Worm (Caenorhabditis elegans): Measurements from ENCODE around the gene srh-166.
"Not testable (repeated sequence)": the region's sequence is repeated elsewhere in the genome, so short reads cannot be mapped to it uniquely, and the experiment has no call there.

srh-166 gene

DNA sequence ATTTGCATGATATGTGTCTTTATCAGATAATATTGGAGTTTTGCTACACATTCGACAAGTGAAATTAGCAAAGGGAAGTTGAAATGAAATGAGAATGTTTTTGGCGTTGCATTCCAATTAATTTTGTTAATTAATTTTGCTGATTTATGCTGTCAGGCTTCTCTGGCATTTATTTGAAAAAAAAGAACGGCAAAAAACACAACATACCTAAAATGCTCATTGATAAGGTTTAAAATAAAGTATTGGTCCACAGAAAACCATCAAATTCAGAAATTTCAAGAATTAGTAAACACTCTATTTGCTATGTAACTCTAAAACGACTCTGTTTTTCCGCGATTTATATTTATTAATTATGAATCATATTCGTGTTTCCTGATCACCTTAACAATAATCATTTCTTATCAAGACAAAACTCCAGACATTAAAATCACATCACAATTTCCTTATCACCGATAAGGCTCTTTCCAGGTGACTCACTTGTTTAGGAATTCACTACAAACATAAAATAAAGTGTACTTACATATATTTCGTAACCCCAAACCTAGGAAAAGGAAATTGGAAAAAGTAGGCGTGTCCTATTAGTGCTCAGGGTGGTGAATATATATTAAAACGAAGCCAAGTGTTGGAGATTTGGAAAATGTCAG lies at the start of gene srh-166, which contains the start of gene Y38H6C.24:
Gene srh-166, minus strand, starts transcription at position 51 of the 644 bp plus-strand sequence.
Gene Y38H6C.24, plus strand, starts transcription at position 620 of the 644 bp plus-strand sequence.
- TF ChIP-seq W03F9.2 (tag; optimal IDR thresholded peaks at IDR 0.05) (no peak), dao-5 (tag; optimal IDR thresholded peaks at IDR 0.05) (no peak), him-1 (tag; optimal IDR thresholded peaks at IDR 0.05) (no peak)

DNA sequence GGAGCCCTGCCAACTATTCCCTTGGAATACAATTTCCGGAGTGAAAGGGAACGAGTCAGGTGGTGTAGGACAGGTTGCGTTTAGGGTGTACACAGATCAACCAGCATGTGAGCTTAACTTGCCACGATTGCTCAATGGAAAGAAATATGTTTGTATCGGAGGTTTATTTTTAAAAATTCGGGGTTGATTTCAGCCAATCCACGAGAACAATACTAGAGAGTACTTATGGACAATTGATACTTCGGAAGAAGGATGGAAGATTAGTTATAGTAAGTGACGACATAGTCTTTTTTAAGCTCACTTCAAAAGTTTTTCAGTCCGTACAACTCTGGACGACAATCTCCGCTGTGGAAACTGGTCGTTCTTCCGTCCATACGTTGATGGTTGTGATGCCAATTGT lies 49.2 kb upstream of the srh-166 start:
- TF ChIP-seq him-1 (tag; optimal IDR thresholded peaks at IDR 0.05) (no peak), W03F9.2 (tag; optimal IDR thresholded peaks at IDR 0.05) (no peak), dao-5 (tag; optimal IDR thresholded peaks at IDR 0.05) (no peak)

DNA sequence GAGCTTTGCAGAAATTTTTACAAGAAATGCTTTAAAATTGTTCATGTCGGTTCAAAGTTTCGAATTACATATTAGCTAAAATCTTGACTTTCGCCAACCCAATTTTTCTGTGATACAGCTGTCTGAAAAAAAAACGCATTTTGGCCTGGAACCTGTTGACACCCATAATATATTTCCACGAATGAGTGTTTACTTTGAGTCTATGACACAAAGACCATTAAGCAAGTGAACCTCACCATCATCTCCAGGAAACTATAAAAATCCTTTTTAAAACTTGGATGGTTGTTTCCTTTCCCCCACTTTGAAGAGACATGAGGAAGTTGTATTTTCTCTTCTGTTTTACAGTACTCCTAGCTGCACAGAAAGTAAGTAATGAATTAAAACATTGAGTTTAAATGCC lies 48.6 kb upstream of the srh-166 start, which contains the start of gene clec-263:
Gene clec-263, plus strand, starts transcription at position 301 of the 400 bp plus-strand sequence.
- TF ChIP-seq him-1 (tag; optimal IDR thresholded peaks at IDR 0.05) (no peak), W03F9.2 (tag; optimal IDR thresholded peaks at IDR 0.05) (no peak), dao-5 (tag; optimal IDR thresholded peaks at IDR 0.05) (no peak)

DNA sequence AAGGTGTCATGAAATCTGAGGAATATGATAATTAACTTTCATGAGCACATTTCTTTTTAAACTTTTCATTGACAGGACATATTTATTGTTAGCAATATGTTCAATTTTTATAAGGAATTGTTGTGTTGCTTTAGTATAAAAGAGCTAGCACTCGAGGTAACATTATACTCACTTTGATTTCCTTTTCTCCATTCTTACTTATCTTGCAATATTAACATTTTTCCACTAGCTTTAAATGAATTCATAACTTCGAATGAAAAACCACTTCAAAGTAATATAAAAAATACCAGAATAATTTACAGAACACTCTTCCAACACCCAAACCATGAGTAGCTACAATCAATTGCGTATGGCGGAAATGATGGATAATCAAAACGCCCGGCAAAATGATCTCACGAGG lies 47.7 kb upstream of the srh-166 start, which contains the start of gene F26F2.5:
Gene F26F2.5, plus strand, starts transcription at position 301 of the 400 bp plus-strand sequence.
- no peak for TF ChIP-seq dao-5 (tag; optimal IDR thresholded peaks at IDR 0.05)
- no peak for TF ChIP-seq him-1 (tag; optimal IDR thresholded peaks at IDR 0.05)
- no peak for TF ChIP-seq W03F9.2 (tag; optimal IDR thresholded peaks at IDR 0.05)

DNA sequence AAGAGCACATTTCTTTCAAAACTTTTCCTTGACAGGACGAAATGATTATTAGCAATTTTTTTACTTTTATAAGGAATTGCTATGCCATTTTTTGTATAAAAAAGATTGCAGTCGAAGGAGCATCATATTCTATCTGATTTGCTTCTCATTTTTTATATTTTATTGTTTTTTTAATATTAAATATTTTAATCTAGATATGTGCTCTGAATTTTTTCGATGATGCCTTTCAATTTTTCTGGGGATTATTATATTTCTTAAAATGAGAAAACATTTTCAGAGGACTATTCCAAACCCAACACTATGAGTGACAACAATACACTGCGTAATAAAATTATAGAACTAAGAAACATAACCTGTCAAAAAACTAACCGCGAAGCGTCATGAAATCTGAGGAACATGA lies 43.3 kb upstream of the srh-166 start, which contains the start of gene F26F2.4:
Gene F26F2.4, plus strand, starts transcription at position 301 of the 400 bp plus-strand sequence.
- TF ChIP-seq him-1, W03F9.2, dao-5 (tag; optimal IDR thresholded peaks at IDR 0.05): not testable (repeated sequence)

DNA sequence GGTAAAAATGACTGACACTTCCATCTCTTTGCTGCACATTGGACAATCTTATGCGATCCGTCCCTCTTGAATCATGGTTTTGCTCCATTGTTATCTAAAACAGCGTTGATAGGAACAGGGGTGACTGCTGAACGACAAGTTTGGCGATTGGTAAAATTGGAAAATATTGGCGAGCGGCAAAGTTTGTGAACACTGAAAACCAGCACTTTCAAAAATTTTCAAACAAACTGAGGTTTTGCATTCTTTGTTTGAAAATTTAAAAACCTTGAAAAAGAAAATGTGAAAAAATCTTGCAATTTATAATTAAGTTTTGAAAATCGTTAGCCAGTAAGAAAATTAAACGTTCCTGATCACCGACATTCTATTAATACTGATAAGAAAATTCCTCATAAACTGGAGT lies 40.8 kb upstream of the srh-166 start, which contains the start of gene F26F2.3:
Gene F26F2.3, minus strand, starts transcription at position 101 of the 400 bp plus-strand sequence.
- no peak for TF ChIP-seq W03F9.2 (tag; optimal IDR thresholded peaks at IDR 0.05)
- TF ChIP-seq dao-5 (tag; optimal IDR thresholded peaks at IDR 0.05): no peak
- TF ChIP-seq him-1 (tag; optimal IDR thresholded peaks at IDR 0.05): no peak

DNA sequence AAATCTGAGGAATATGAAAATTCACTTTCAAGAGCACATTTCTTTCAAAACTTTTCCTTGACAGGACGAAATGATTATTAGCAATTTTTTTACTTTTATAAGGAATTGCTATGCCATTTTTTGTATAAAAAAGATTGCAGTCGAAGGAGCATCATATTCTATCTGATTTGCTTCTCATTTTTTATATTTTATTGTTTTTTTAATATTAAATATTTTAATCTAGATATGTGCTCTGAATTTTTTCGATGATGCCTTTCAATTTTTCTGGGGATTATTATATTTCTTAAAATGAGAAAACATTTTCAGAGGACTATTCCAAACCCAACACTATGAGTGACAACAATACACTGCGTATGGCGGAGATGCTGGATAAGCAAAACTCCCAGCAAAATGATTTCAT lies 38.4 kb upstream of the srh-166 start, which contains the start of gene F26F2.13:
Gene F26F2.13, plus strand, starts transcription at position 301 of the 400 bp plus-strand sequence.
- not testable (repeated sequence) for TF ChIP-seq dao-5, him-1, W03F9.2 (tag; optimal IDR thresholded peaks at IDR 0.05)

DNA sequence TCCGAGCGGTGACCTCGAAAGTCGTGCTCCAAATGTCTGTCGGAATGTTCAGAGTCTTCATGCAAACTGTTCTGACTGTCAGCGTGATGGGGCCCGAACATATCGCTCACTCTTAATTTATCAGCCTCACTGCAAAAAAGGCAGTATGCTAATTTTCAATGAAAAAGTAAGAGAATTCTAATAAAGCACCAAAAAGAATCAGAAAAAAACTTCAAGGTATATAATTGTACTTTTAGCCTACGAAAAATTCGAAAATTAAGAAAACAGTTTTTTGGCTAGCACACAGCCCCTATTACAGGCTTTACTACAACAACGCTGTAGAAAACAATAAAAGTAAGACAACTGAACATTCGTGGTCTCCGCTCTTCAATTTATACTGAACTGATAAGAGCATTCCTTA lies 36.1 kb upstream of the srh-166 start, which contains the start of gene F26F2.1:
Gene F26F2.1, minus strand, starts transcription at position 101 of the 400 bp plus-strand sequence.
- no peak for TF ChIP-seq W03F9.2 (tag; optimal IDR thresholded peaks at IDR 0.05)
- no peak for TF ChIP-seq dao-5 (tag; optimal IDR thresholded peaks at IDR 0.05)
- TF ChIP-seq him-1 (tag; optimal IDR thresholded peaks at IDR 0.05): no peak

DNA sequence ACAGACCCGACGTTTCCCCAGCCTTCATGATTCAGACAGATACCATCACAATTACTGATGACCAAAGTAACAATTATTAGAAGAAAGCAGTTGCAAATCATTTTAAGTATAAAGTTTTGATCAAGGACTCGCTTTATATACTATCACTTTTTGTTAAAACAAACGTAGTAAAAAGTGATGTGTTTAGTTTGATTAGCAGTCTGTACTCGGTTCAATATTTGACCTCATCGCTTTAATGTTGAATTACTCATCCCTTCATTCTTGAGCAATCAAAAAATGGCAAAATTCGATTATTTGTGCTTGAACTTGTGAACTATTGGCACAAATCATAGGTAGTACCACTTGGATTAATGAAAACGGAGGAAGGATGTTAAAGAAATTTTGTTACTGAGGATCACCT lies 32.6 kb upstream of the srh-166 start, which contains the start of gene abf-4:
Gene abf-4, minus strand, starts transcription at position 101 of the 400 bp plus-strand sequence.
- TF ChIP-seq W03F9.2 (tag; optimal IDR thresholded peaks at IDR 0.05): no peak
- TF ChIP-seq him-1 (tag; optimal IDR thresholded peaks at IDR 0.05): no peak
- no peak for TF ChIP-seq dao-5 (tag; optimal IDR thresholded peaks at IDR 0.05)

DNA sequence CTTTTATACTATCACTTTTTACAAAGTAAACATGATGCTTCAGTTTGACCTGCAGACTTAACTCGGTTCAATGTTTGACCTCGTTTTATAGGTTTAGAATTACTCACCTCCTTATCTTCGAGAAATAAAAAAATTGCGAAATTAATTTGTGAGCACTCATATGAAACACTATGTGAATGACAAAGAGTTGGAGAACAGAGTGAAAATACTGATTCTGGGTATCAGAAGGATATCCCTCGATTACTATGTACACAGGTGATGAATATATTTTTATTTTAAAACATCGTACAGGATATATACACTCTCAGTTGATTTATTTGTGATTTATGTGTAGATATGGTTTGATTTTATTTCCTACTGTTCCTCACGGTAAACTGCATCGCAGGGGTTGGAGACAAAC lies 30.6 kb upstream of the srh-166 start, which contains the start of gene Y38H6C.23:
Gene Y38H6C.23, minus strand, starts transcription at position 101 of the 400 bp plus-strand sequence.
- no peak for TF ChIP-seq dao-5 (tag; optimal IDR thresholded peaks at IDR 0.05)
- no peak for TF ChIP-seq W03F9.2 (tag; optimal IDR thresholded peaks at IDR 0.05)
- TF ChIP-seq him-1 (tag; optimal IDR thresholded peaks at IDR 0.05): no peak

DNA sequence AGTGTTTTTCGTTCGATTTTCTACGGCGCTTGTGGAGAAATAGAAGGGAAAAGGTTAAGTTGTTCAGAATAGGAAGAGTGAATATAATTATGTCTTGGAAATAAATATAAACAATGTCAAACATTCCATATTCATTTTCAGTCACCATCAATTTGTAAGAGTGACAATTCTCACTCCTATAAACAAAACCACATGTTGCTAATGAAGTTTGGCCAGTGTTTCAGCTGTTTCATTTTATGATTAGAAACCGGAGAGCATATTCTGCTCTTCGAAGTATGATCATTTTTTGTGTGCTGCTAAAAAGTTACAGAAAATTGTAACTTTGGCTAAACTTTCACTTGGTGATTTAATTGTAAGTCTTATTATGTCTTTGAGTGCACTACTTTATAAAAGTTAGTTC lies 29.5 kb upstream of the srh-166 start, which contains the start of gene Y38H6C.21:
Gene Y38H6C.21, minus strand, starts transcription at position 148 of the 400 bp plus-strand sequence.
- no peak for TF ChIP-seq W03F9.2 (tag; optimal IDR thresholded peaks at IDR 0.05)
- no peak for TF ChIP-seq dao-5 (tag; optimal IDR thresholded peaks at IDR 0.05)
- no peak for TF ChIP-seq him-1 (tag; optimal IDR thresholded peaks at IDR 0.05)

DNA sequence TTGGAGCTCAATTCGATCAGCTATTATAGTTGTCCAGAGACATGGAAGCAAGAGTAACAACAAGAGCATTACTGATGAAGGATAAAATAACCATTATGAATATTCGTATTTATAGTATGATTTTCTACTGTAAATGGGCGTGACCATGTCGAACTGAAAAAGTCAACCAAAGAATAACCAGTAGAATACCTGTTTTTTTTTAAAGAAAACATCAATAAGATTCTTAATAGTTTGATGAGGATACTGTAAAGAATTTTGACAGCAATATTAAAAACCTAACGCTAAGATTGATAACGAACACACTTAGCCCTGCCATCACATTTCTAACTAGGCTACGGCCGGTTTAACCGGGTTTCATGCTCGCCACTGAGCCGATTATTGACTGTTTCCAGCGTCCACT lies 27.3 kb upstream of the srh-166 start, which contains the start of gene vmo-1:
Gene vmo-1, minus strand, starts transcription at position 101 of the 400 bp plus-strand sequence.
- no peak for TF ChIP-seq W03F9.2 (tag; optimal IDR thresholded peaks at IDR 0.05)

DNA sequence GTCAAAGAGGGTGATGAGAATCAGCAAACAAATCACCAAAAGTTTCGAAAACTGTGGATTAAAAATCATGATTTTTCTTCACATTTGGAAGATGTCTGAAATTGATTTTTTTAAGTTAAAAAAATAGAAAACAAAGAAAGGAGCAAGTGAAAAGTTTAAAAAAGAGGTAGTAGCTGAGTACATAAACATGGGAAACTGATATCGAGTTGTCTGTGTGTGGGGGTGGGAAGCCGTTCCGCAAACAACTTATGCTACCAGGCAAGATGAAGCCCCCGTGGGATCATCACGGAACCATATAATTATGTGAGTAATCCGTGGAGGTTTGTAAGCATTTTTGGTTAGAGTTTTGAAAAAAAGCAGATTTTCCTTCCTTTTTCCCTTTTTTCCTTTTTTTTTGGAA lies 25.4 kb upstream of the srh-166 start, which contains the start of gene Y38H6C.20:
Gene Y38H6C.20, minus strand, starts transcription at position 101 of the 400 bp plus-strand sequence.
- TF ChIP-seq him-1 (tag; optimal IDR thresholded peaks at IDR 0.05) (no peak), dao-5 (tag; optimal IDR thresholded peaks at IDR 0.05) (no peak), W03F9.2 (tag; optimal IDR thresholded peaks at IDR 0.05) (no peak)

DNA sequence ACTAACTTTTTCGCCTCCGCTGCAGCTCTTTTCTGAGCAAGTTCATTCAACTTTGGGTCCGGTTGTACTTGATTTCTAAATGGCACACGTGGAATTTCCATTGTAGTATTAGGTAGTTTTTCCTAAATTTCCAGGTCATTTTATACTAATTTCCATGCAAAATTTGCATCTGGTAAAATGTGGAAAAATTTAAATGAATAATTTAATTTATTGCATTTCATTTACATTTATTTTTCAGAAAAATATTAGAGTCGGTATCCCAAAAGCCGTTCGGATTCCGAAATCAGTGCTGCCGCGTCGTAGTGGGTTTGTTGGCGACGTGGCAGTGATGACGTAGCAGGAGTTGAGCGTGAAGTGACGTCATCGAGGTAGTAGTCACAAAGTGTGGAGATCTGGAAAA lies 21.4 kb upstream of the srh-166 start, which contains the start of gene Y38H6C.18:
Gene Y38H6C.18, minus strand, starts transcription at position 101 of the 400 bp plus-strand sequence.
- TF ChIP-seq him-1 (tag; optimal IDR thresholded peaks at IDR 0.05) (no peak), dao-5 (tag; optimal IDR thresholded peaks at IDR 0.05) (no peak), W03F9.2 (tag; optimal IDR thresholded peaks at IDR 0.05) (no peak)

Data from whole organism, L4/young adult.